Fruit fly (Drosophila melanogaster): ENCODE results near the gene CG13045.
A peak's percentile ranks its signal among the peaks of the same experiment; 100 is the strongest.

The CG13045 gene

DNA sequence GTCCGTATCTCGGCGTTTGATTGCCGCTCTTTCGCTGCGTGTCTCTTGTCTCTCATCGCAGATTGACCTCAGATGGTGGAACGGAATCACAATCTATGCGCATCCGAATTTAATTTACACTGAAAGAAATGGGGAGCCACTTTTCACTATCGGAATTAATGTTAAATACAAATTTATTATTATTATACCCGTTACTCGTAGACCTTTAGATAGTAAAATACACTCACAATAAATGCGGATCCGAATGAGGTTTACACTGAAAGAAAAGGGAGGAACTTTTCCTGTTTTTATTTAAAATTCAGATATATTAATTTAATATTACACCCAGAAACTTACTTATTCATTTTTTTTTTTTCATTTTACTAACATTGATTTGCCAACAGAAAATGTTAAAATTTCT is 1.7 kb downstream of the CG13045 start (continued):
- TF ChIP-seq HHEX (GFP tag; optimal IDR thresholded peaks at IDR 0.05) (no peak), CG11723 (GFP tag; optimal IDR thresholded peaks at IDR 0.05) (no peak), NC2β (GFP tag; optimal IDR thresholded peaks at IDR 0.05) (no peak), pros (GFP tag; optimal IDR thresholded peaks at IDR 0.05) (no peak), gfzf (GFP tag; optimal IDR thresholded peaks at IDR 0.05) (no peak), hbn (GFP tag; IDR thresholded peaks at IDR 0.05; ENCODE audit: partially characterized antibody) (no peak), hb (GFP tag; IDR thresholded peaks at IDR 0.05; ENCODE audit: partially characterized antibody) (no peak), grau (tag; optimal IDR thresholded peaks at IDR 0.05) (no peak), Hsf (GFP tag; optimal IDR thresholded peaks at IDR 0.05) (no peak), CG33557 (GFP tag; optimal IDR thresholded peaks at IDR 0.05) (no peak), bowl (GFP tag; IDR thresholded peaks at IDR 0.05) (no peak), H15 (GFP tag; IDR thresholded peaks at IDR 0.05) (peak; percentile 53; the same call in 1 of the 3 replicates), disco-r (GFP tag; optimal IDR thresholded peaks at IDR 0.05) (no peak), CG10366 (GFP tag; IDR thresholded peaks at IDR 0.05) (no peak; the same call in 1 of the 2 replicates), CG12155 (GFP tag; optimal IDR thresholded peaks at IDR 0.05) (peak; percentile 3), knrl (GFP tag; IDR thresholded peaks at IDR 0.05; ENCODE audit: partially characterized antibody) (no peak), CG9797 (GFP tag; optimal IDR thresholded peaks at IDR 0.05) (no peak), CG34224 (GFP tag; IDR thresholded peaks at IDR 0.05; ENCODE audit: partially characterized antibody) (no peak), D19B (GFP tag; optimal IDR thresholded peaks at IDR 0.05) (no peak), Dref (GFP tag; IDR thresholded peaks at IDR 0.05) (no peak), slp2 (GFP tag; optimal IDR thresholded peaks at IDR 0.05) (no peak), trem (tag; optimal IDR thresholded peaks at IDR 0.05) (no peak), odd (GFP tag; optimal IDR thresholded peaks at IDR 0.05) (no peak), CG16815 (GFP tag; optimal IDR thresholded peaks at IDR 0.05) (no peak), NfI (GFP tag; optimal IDR thresholded peaks at IDR 0.05) (no peak), CG11456 (GFP tag; IDR thresholded peaks at IDR 0.05) (no peak), fd64A (GFP tag; optimal IDR thresholded peaks at IDR 0.05) (no peak), gsb (GFP tag; IDR thresholded peaks at IDR 0.05) (no peak), jigr1 (GFP tag; IDR thresholded peaks at IDR 0.05) (no peak), E2f1 (GFP tag; IDR thresholded peaks at IDR 0.05) (peak; percentile 33; the same call in 1 of the 2 replicates), CG12104 (GFP tag; optimal IDR thresholded peaks at IDR 0.05) (no peak), tup (GFP tag; optimal IDR thresholded peaks at IDR 0.05) (no peak), fd96Cb (tag; optimal IDR thresholded peaks at IDR 0.05) (no peak), Lim3 (GFP tag; IDR thresholded peaks at IDR 0.05) (no peak), sug (tag; optimal IDR thresholded peaks at IDR 0.05) (no peak), CG3163 (GFP tag; optimal IDR thresholded peaks at IDR 0.05) (no peak), Hmx (GFP tag; optimal IDR thresholded peaks at IDR 0.05) (no peak), CG1233 (GFP tag; optimal IDR thresholded peaks at IDR 0.05) (no peak), Deaf1 (tag; optimal IDR thresholded peaks at IDR 0.05) (no peak), Nf-YB (GFP tag; optimal IDR thresholded peaks at IDR 0.05) (no peak), Scr (GFP tag; IDR thresholded peaks at IDR 0.05; ENCODE audit: partially characterized antibody) (no peak), HmgD (GFP tag; optimal IDR thresholded peaks at IDR 0.05) (no peak), Meics (GFP tag; optimal IDR thresholded peaks at IDR 0.05) (peak; percentile 39), Bdp1 (GFP tag; optimal IDR thresholded peaks at IDR 0.05) (no peak), CG9215 (GFP tag; IDR thresholded peaks at IDR 0.05) (no peak), Oaz (GFP tag; IDR thresholded peaks at IDR 0.05) (no peak), CG9437 (GFP tag; optimal IDR thresholded peaks at IDR 0.05) (peak; percentile 25), jing (GFP tag; optimal IDR thresholded peaks at IDR 0.05) (no peak), CG1647 (GFP tag; optimal IDR thresholded peaks at IDR 0.05) (no peak), CG30020 (tag; optimal IDR thresholded peaks at IDR 0.05) (no peak), unc-4 (GFP tag; IDR thresholded peaks at IDR 0.05; ENCODE audit: partially characterized antibody) (no peak)

Measured in whole organism, embryonic.